Fruit fly (Drosophila melanogaster): ENCODE results near the gene CG10747.

- TF ChIP-seq spab (GFP tag; optimal IDR thresholded peaks at IDR 0.05) (no peak), CG4318 (GFP tag; optimal IDR thresholded peaks at IDR 0.05) (no peak), Lpt (GFP tag; optimal IDR thresholded peaks at IDR 0.05) (no peak)
These were observed 15.8 kb downstream of the CG10747 start, which contains the start of the genes pr and neb for dm6 chr2L:20075234-20075803.

Data from whole organism, prepupa.